Worm (Caenorhabditis elegans) whole organism, L1 larva: ENCODE data around the gene wee-1.3.

ENCODE experiments used
- C04F5.9 ChIP-seq: sonication (generic microtip); optimal IDR thresholded peaks from 2 replicates; lab custom pipeline; 2016; ENCODE audit warnings: missing genetic modification characterization, missing compliant biosample characterization
- C34B4.2 ChIP-seq: sonication (generic microtip); optimal IDR thresholded peaks from 2 replicates; lab custom pipeline; 2017; ENCODE audit warnings: mild to moderate bottlenecking, missing genetic modification characterization, missing compliant biosample characterization
- Y116A8C.19 ChIP-seq: sonication (generic microtip); optimal IDR thresholded peaks from 2 replicates; lab custom pipeline; 2016; ENCODE audit warnings: missing compliant biosample characterization, missing genetic modification characterization, borderline replicate concordance
- aha-1 ChIP-seq: fragments of 150-350 bp; optimal IDR thresholded peaks from 2 replicates; lab custom pipeline; 2014; ENCODE audit warnings: missing biosample characterization, missing genetic modification characterization
- alr-1 ChIP-seq: fragments of 200-800 bp; sonication (Bioruptor generic); optimal IDR thresholded peaks from 2 replicates; lab custom pipeline; 2018; ENCODE audit warnings: borderline replicate concordance, mild to moderate bottlenecking, missing genetic modification characterization, missing compliant biosample characterization
- blmp-1 ChIP-seq: fragments of 150-350 bp; optimal IDR thresholded peaks from 2 replicates; lab custom pipeline; 2014; ENCODE audit warnings: missing biosample characterization, missing genetic modification characterization
- ceh-82 ChIP-seq, 3 experiments: fragments of 150-350 bp in 1 of 3; sonication (generic microtip) in 2 of 3; optimal IDR thresholded peaks; 2 replicates each; lab custom pipeline; 2014 to 2017; ENCODE audit warnings: missing biosample characterization in 3 of 3, missing genetic modification characterization in 3 of 3
- ceh-88 ChIP-seq: fragments of 200-800 bp; sonication (Bioruptor generic); IDR thresholded peaks from 2 replicates; pipeline ENCODE4 v1.3.6; 2022; ENCODE audit warnings: missing genetic modification characterization, missing compliant biosample characterization
- ceh-90 ChIP-seq: sonication (generic microtip); optimal IDR thresholded peaks from 2 replicates; lab custom pipeline; 2016; ENCODE audit warnings: missing genetic modification characterization, missing compliant biosample characterization
- ces-1 ChIP-seq: fragments of 150-350 bp; optimal IDR thresholded peaks from 2 replicates; lab custom pipeline; 2014; ENCODE audit warnings: missing biosample characterization, missing genetic modification reagents, missing genetic modification characterization
- dsc-1 ChIP-seq: sonication (generic microtip); optimal IDR thresholded peaks from 2 replicates; lab custom pipeline; 2016; ENCODE audit warnings: mild to moderate bottlenecking, missing genetic modification characterization, missing compliant biosample characterization
- efl-1 ChIP-seq, 4 experiments: fragments of 150-350 bp; optimal IDR thresholded peaks in 3 of 4; peaks in 1 of 4; 1 replicate in 1 of 4; 2 replicates in 3 of 4; lab custom pipeline; 2014; ENCODE audit warnings: missing biosample characterization in 2 of 4, missing genetic modification characterization in 2 of 4, missing genetic modification reagents in 2 of 4
- efl-3 ChIP-seq: fragments of 200-800 bp; sonication (Bioruptor generic); optimal IDR thresholded peaks from 2 replicates; lab custom pipeline; 2018; ENCODE audit warnings: mild to moderate bottlenecking, missing genetic modification characterization, missing compliant biosample characterization
- egl-13 ChIP-seq: sonication (generic microtip); optimal IDR thresholded peaks from 2 replicates; lab custom pipeline; 2016; ENCODE audit warnings: missing genotype, missing genetic modification reagents, missing genetic modification characterization, missing compliant biosample characterization
- egl-27 ChIP-seq, 2 experiments: fragments of 150-350 bp in 1 of 2; sonication (generic microtip); optimal IDR thresholded peaks; 3 replicates each; lab custom pipeline; 2017 to 2018; ENCODE audit warnings: missing biosample characterization in 2 of 2, missing genetic modification characterization in 2 of 2, missing genetic modification reagents in 2 of 2
- elt-3 ChIP-seq, 6 experiments: fragments of 150-350 bp in 1 of 6; sonication (generic microtip); optimal IDR thresholded peaks; 2 replicates each; lab custom pipeline; 2017 to 2018; ENCODE audit warnings: missing biosample characterization in 6 of 6, missing genetic modification characterization in 6 of 6, inconsistent platforms in 1 of 6
- ets-5 ChIP-seq: fragments of 200-800 bp; sonication (Bioruptor generic); IDR thresholded peaks from 2 replicates; pipeline ENCODE4 v1.3.6; 2022; ENCODE audit warnings: missing genetic modification characterization, missing compliant biosample characterization
- fkh-10 ChIP-seq: sonication (generic microtip); optimal IDR thresholded peaks from 2 replicates; lab custom pipeline; 2017; ENCODE audit warnings: missing biosample characterization, missing genetic modification reagents, missing genetic modification characterization
- fkh-4 ChIP-seq: sonication (generic microtip); optimal IDR thresholded peaks from 2 replicates; lab custom pipeline; 2016; ENCODE audit warnings: missing compliant biosample characterization, missing genetic modification characterization, borderline replicate concordance
- grh-1 ChIP-seq: fragments of 200-800 bp; sonication (Bioruptor generic); IDR thresholded peaks from 2 replicates; pipeline ENCODE4 v1.3.6; 2022; ENCODE audit warnings: missing genetic modification reagents, missing genetic modification characterization, missing compliant biosample characterization
- isw-1 ChIP-seq: fragments of 200-800 bp; sonication (Bioruptor generic); IDR thresholded peaks from 2 replicates; pipeline ENCODE4 v1.3.6; 2022; ENCODE audit warnings: missing genetic modification characterization, missing compliant biosample characterization
- lin-13 ChIP-seq: fragments of 150-350 bp; optimal IDR thresholded peaks from 2 replicates; lab custom pipeline; 2014; ENCODE audit warnings: missing biosample characterization, missing genetic modification reagents, missing genetic modification characterization
- lin-14 ChIP-seq: fragments of 200-800 bp; sonication (Bioruptor generic); optimal IDR thresholded peaks from 2 replicates; lab custom pipeline; 2018; ENCODE audit warnings: mild to moderate bottlenecking, missing genetic modification characterization, moderate library complexity, missing compliant biosample characterization
- lin-15B ChIP-seq: fragments of 150-350 bp; sonication (generic microtip); optimal IDR thresholded peaks from 3 replicates; lab custom pipeline; 2014; ENCODE audit warnings: missing biosample characterization, missing genetic modification characterization
- lin-35 ChIP-seq, 2 experiments: fragments of 150-350 bp; optimal IDR thresholded peaks; 2 replicates each; lab custom pipeline; 2014; ENCODE audit warnings: missing biosample characterization in 2 of 2, missing genetic modification characterization in 2 of 2, missing genetic modification reagents in 2 of 2
- lsy-2 ChIP-seq, 2 experiments: fragments of 150-350 bp; optimal IDR thresholded peaks; 2 replicates each; lab custom pipeline; 2014; ENCODE audit warnings: missing biosample characterization in 2 of 2, missing genetic modification characterization in 2 of 2
- mab-9 ChIP-seq: fragments of 200-800 bp; sonication (Bioruptor generic); IDR thresholded peaks from 2 replicates; pipeline ENCODE4 v1.3.6; 2022; ENCODE audit warnings: missing genetic modification reagents, missing genetic modification characterization, missing compliant biosample characterization
- nhr-19 ChIP-seq: fragments of 200-800 bp; sonication (Bioruptor generic); conservative IDR thresholded peaks from 2 replicates; pipeline ENCODE4 v1.3.6; 2022; ENCODE audit warnings: missing genetic modification characterization, missing compliant biosample characterization
- nhr-237 ChIP-seq: fragments of 150-350 bp; optimal IDR thresholded peaks from 2 replicates; lab custom pipeline; 2014; ENCODE audit warnings: missing biosample characterization, missing genetic modification characterization
- nhr-76 ChIP-seq: sonication (generic microtip); optimal IDR thresholded peaks from 2 replicates; lab custom pipeline; 2017; ENCODE audit warnings: missing biosample characterization, missing genetic modification characterization
- rnt-1 ChIP-seq: sonication (generic microtip); optimal IDR thresholded peaks from 2 replicates; lab custom pipeline; 2016; ENCODE audit warnings: mild to moderate bottlenecking, missing genetic modification characterization, moderate library complexity, missing compliant biosample characterization
- skn-1 ChIP-seq: fragments of 150-350 bp; optimal IDR thresholded peaks from 2 replicates; lab custom pipeline; 2014; ENCODE audit warnings: missing biosample characterization, missing genetic modification characterization
- snu-23 ChIP-seq: sonication (generic microtip); optimal IDR thresholded peaks from 2 replicates; lab custom pipeline; 2016; ENCODE audit warnings: missing genetic modification characterization, missing compliant biosample characterization
- swsn-7 ChIP-seq: sonication (generic microtip); optimal IDR thresholded peaks from 2 replicates; lab custom pipeline; 2016; ENCODE audit warnings: missing genetic modification characterization, missing compliant biosample characterization
- tbx-2 ChIP-seq: sonication (generic microtip); optimal IDR thresholded peaks from 2 replicates; lab custom pipeline; 2016; ENCODE audit warnings: missing genetic modification characterization, missing compliant biosample characterization
- tlp-1 ChIP-seq: fragments of 150-350 bp; optimal IDR thresholded peaks from 2 replicates; lab custom pipeline; 2014; ENCODE audit warnings: missing biosample characterization, missing genetic modification characterization
- unc-130 ChIP-seq: fragments of 150-350 bp; optimal IDR thresholded peaks from 2 replicates; lab custom pipeline; 2017; ENCODE audit warnings: missing biosample characterization, missing genetic modification characterization, inconsistent platforms
- unc-30 ChIP-seq: sonication (generic microtip); optimal IDR thresholded peaks from 2 replicates; lab custom pipeline; 2017; ENCODE audit warnings: missing biosample characterization, missing genetic modification characterization
- unc-86 ChIP-seq: sonication (generic microtip); optimal IDR thresholded peaks from 2 replicates; lab custom pipeline; 2016; ENCODE audit warnings: missing genetic modification characterization, missing compliant biosample characterization
- zag-1 ChIP-seq: fragments of 150-350 bp; optimal IDR thresholded peaks from 2 replicates; lab custom pipeline; 2014; ENCODE audit warnings: missing biosample characterization, missing genetic modification characterization
- zip-4 ChIP-seq: fragments of 200-800 bp; sonication (Bioruptor generic); optimal IDR thresholded peaks from 2 replicates; lab custom pipeline; 2018; ENCODE audit warnings: mild to moderate bottlenecking, missing genetic modification characterization, moderate library complexity, missing compliant biosample characterization

Gene wee-1.3

ce11 chrII:9735785-9736184 is 19.5 kb upstream of the wee-1.3 start:
- TF ChIP-seq swsn-7 (no peak), efl-3 (GFP tag; lab: Kevin White, UChicago) (no peak), ces-1 (GFP tag; lab: Kevin White, UChicago) (no peak), zag-1 (no peak), C04F5.9 (tag; lab: Kevin White, UChicago) (no peak), lsy-2 (tag; optimal IDR thresholded peaks at IDR 0.05; lab: Kevin White, UChicago) (no peak), unc-30 (tag; lab: Kevin White, UChicago) (no peak), egl-27 (tag; optimal IDR thresholded peaks at IDR 0.05; lab: Kevin White, UChicago) (no peak), unc-86 (no peak), grh-1 (no peak)

- TF ChIP-seq nhr-19 (GFP tag; lab: Robert Waterston, UW) (peak; percentile 34; the same call in 1 of the 2 replicates), lin-14 (GFP tag; lab: Kevin White, UChicago) (peak; percentile 61), rnt-1 (tag; lab: Kevin White, UChicago) (peak; percentile 15)
These were observed 15.5 kb upstream of the wee-1.3 start, which contains the start of gene mab-3 for ce11 chrII:9731810-9732209. Gene mab-3, plus strand, starts transcription at chrII:9732137.

DNA sequence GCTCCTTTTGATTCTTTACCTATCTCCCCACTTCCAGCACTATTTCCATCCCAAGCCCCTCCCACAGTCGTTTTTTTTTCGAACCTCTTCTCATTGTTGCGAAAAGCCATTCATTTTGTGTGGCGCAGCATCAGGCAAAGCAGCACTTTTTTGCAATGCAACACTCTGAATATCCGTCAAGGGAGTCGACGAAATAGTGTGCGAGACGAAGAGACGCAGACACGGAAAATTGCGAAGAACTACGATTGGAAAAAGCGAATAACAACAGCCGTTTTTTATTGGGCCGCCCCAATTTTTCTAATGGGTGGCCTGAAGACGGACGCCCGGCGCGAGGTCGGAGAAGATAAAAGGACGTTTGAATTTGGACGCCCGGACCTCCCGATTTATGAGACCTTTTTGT is 13.6 kb upstream of the wee-1.3 start:
- TF ChIP-seq efl-1 (optimal IDR thresholded peaks at IDR 0.05; lab: Kevin White, UChicago), result no peak
- TF ChIP-seq efl-1 (GFP tag; optimal IDR thresholded peaks at IDR 0.05 in 1 of 2; lab: Kevin White, UChicago), result peak in 1 of 2 experiments; percentile 12
- TF ChIP-seq nhr-76 (tag; lab: Kevin White, UChicago), result no peak
- TF ChIP-seq lin-14 (GFP tag; lab: Kevin White, UChicago), result peak; percentile 46

ce11 chrII:9729196-9729595 is 12.9 kb upstream of the wee-1.3 start:
- TF ChIP-seq lin-14 (GFP tag; lab: Kevin White, UChicago) (peak; percentile 13), alr-1 (tag; lab: Kevin White, UChicago) (no peak), C34B4.2 (no peak), blmp-1 (tag; lab: Kevin White, UChicago) (peak; percentile 74), ceh-90 (tag; lab: Kevin White, UChicago) (no peak), ceh-82 (tag; optimal IDR thresholded peaks at IDR 0.05; lab: Kevin White, UChicago) (no peak), isw-1 (GFP tag; lab: Robert Waterston, UW) (no peak), ets-5 (GFP tag; lab: Robert Waterston, UW) (no peak), tbx-2 (tag; lab: Kevin White, UChicago) (no peak), lin-13 (GFP tag; lab: Kevin White, UChicago) (no peak)

DNA sequence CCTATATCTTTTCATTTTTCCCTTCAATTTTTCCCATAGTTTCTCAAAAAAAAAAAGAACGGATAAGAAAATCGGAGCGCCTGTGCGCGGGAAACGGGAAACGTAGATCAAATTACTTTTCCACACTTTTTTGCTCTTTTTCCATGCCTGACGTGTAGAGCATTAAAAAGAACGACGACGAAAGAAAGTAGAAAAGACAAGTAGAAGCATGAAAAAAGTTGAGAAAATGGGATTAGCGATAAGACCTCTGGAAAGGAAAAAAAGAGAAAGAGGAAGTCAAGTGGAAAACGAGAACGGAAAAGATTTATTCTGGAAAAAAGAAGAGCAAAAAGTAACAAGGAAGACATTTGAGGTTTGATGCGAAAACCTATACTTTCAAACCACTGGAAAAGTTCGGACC is 12.2 kb upstream of the wee-1.3 start:
- TF ChIP-seq skn-1, result no peak
- TF ChIP-seq isw-1 (GFP tag; lab: Robert Waterston, UW), result no peak
- TF ChIP-seq fkh-10 (GFP tag; lab: Kevin White, UChicago), result peak; percentile 92
- TF ChIP-seq lin-14 (GFP tag; lab: Kevin White, UChicago), result peak; percentile 19

DNA sequence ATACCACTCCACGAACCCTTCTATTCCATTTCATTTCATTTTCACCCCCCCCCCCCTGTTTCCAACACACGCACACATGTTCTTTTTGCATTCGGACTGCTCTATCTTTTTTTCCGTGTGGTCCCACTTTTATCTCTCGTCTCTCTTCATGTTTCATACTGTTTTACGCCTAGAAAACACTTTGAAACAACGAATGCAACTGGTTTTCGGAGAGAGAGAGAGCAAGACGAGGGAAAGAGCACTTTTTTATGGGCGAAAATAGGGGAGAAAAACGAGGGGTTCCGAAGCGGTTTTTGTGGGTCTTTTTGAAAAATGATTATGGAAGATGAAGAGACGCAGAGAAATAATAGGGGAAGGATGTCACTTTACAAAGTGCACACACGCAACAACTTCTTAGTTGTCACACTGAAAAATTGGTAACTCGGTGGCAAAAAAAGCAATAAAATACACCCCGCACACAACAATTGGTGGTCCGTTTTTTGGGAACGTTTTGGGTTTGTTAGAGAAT is 11.0 kb upstream of the wee-1.3 start:
- no peak for TF ChIP-seq lin-15B (tag; lab: Kevin White, UChicago)
- no peak for TF ChIP-seq lin-35 (GFP tag; optimal IDR thresholded peaks at IDR 0.05; lab: Kevin White, UChicago)
- peak; percentile 55 for TF ChIP-seq rnt-1 (tag; lab: Kevin White, UChicago)
- peak; percentile 64 for TF ChIP-seq dsc-1 (tag; lab: Kevin White, UChicago)
- no peak for TF ChIP-seq alr-1 (tag; lab: Kevin White, UChicago)
- TF ChIP-seq unc-30 (tag; lab: Kevin White, UChicago), result no peak
- no peak for TF ChIP-seq Y116A8C.19 (tag; lab: Kevin White, UChicago)
- TF ChIP-seq mab-9 (GFP tag; lab: Robert Waterston, UW), result no peak
- no peak for TF ChIP-seq tlp-1
- no peak for TF ChIP-seq fkh-4 (tag; lab: Kevin White, UChicago)
- TF ChIP-seq snu-23 (GFP tag; lab: Kevin White, UChicago), result no peak
- no peak for TF ChIP-seq egl-13 (tag; lab: Kevin White, UChicago)
- TF ChIP-seq lsy-2 (tag; optimal IDR thresholded peaks at IDR 0.05; lab: Kevin White, UChicago), result peak in 1 of 2 experiments; percentile 8
- no peak for TF ChIP-seq nhr-76 (tag; lab: Kevin White, UChicago)
- TF ChIP-seq swsn-7, result no peak
- TF ChIP-seq aha-1 (tag; lab: Kevin White, UChicago), result no peak
- TF ChIP-seq ceh-88, result no peak
- TF ChIP-seq zip-4 (GFP tag; lab: Kevin White, UChicago), result no peak
- no peak for TF ChIP-seq nhr-237 (tag; lab: Kevin White, UChicago)
- no peak for TF ChIP-seq fkh-10 (GFP tag; lab: Kevin White, UChicago)
- no peak for TF ChIP-seq unc-130 (tag; lab: Kevin White, UChicago)
- TF ChIP-seq elt-3 (tag; optimal IDR thresholded peaks at IDR 0.05; lab: Kevin White, UChicago), result no peak
